Worm (Caenorhabditis elegans) whole organism, L4 larva: ENCODE data around the gene ZC477.3.

Experiments
- cey-2 ChIP-seq: sonication (generic microtip); optimal IDR thresholded peaks from 3 replicates; lab custom pipeline; 2017; ENCODE audit warnings: missing genetic modification characterization, mild to moderate bottlenecking, missing compliant biosample characterization, antibody characterized with exemption, borderline replicate concordance; ENCODE audit not compliant: insufficient read depth
- lin-15B ChIP-seq: fragments of 150-350 bp; sonication (generic microtip); optimal IDR thresholded peaks from 3 replicates; lab custom pipeline; 2014; ENCODE audit warnings: missing biosample characterization, missing genetic modification characterization
- lin-39 ChIP-seq: fragments of 150-350 bp; optimal IDR thresholded peaks from 2 replicates; lab custom pipeline; 2014; ENCODE audit warnings: missing biosample characterization, missing genetic modification reagents, missing genetic modification characterization
- madf-5 ChIP-seq, 2 experiments: fragments of 200-800 bp; sonication (Bioruptor generic); IDR thresholded peaks; 2 replicates each; pipeline ENCODE4 v1.3.6; 2022; ENCODE audit warnings: missing compliant biosample characterization in 2 of 2, missing genetic modification characterization in 2 of 2
- nhr-11 ChIP-seq: fragments of 150-350 bp; optimal IDR thresholded peaks from 2 replicates; lab custom pipeline; 2014; ENCODE audit warnings: missing biosample characterization, missing genetic modification characterization
- nhr-111 ChIP-seq: fragments of 200-800 bp; sonication (Bioruptor generic); optimal IDR thresholded peaks from 2 replicates; lab custom pipeline; 2018; ENCODE audit warnings: mild to moderate bottlenecking, missing genetic modification characterization, missing compliant biosample characterization
- nhr-42 ChIP-seq: fragments of 200-800 bp; sonication (Bioruptor generic); IDR thresholded peaks from 2 replicates; pipeline ENCODE4 v1.3.6; 2022; ENCODE audit warnings: missing genetic modification characterization, missing compliant biosample characterization
- snpc-1.2 ChIP-seq: fragments of 200-800 bp; sonication (Bioruptor generic); IDR thresholded peaks from 2 replicates; pipeline ENCODE4 v1.3.6; 2022; ENCODE audit warnings: missing genetic modification reagents, missing genetic modification characterization, missing compliant biosample characterization
- snpc-4 ChIP-seq: fragments of 150-350 bp; optimal IDR thresholded peaks from 2 replicates; lab custom pipeline; 2014; ENCODE audit warnings: missing biosample characterization, missing genetic modification characterization

DNA sequence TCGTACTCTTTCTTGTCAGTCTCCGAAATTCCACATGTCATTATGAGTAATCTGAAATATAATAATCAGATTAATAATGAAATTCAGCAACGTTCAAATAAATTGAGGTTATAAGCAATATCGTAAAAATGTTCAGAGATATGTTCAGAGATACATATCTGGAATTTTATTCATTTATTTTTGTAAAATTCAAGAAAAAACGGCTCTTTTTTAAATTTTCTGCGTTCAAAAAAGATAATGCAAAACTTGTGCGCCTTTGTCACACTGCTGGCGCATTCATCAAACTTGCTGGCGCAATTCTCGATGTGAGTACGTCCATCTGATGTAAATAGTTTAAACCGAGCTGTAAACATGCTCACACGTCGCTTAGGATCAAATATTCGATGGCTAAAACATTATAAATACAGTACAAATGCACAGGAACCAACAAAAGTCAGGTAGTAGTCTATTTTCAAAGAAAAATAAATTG is at the start of gene ZC477.3, which contains the start of gene rde-8:
- no peak for TF ChIP-seq lin-39 (tag; lab: Kevin White, UChicago)
- no peak for TF ChIP-seq nhr-42 (GFP tag; lab: Robert Waterston, UW)
- TF ChIP-seq cey-2 = no peak
- TF ChIP-seq snpc-1.2 (GFP tag; lab: Robert Waterston, UW) = 0 out of 2 replicates have a peak, but pooled peaks have one; percentile 52
- no peak for TF ChIP-seq snpc-4 (tag; lab: Kevin White, UChicago)
- no peak for TF ChIP-seq madf-5 (GFP tag; IDR thresholded peaks at IDR 0.05; lab: Robert Waterston, UW)
- TF ChIP-seq lin-15B (tag; lab: Kevin White, UChicago) = no peak
- peak; percentile 3 for TF ChIP-seq nhr-11 (tag; lab: Kevin White, UChicago)
- TF ChIP-seq nhr-111 (GFP tag; lab: Kevin White, UChicago) = no peak
